Fruit fly (Drosophila melanogaster): ENCODE data around the gene cib.
A peak's percentile ranks its signal among the peaks of the same experiment; 100 is the strongest.

The cib gene

DNA sequence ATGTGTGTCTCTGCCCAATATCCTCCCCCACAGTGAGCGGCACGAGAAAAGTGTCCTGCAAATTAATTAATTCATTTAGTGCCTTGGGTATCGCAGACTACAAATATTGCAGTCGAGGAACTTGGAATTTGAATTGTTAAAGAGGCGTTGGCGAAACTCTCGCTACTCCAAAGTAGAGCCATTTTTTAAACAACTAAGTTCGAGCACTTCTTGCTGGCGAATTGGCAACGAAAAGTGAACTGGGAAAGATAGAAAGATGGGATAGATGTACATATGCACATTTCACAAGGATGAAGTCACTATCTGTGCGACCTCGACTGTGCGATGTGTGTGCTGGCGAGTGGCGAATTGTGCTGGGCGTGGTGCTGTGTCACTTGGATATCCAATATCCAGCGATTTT, 843 bp downstream of the cib start (continued):
- TF ChIP-seq CG11695 (GFP tag; IDR thresholded peaks at IDR 0.05) (peak; percentile 46; the same call in 1 of the 3 replicates), otp (GFP tag; IDR thresholded peaks at IDR 0.05) (no peak), MTF-1 (GFP tag; optimal IDR thresholded peaks at IDR 0.05; ENCODE audit: borderline replicate concordance) (no peak), Deaf1 (tag; optimal IDR thresholded peaks at IDR 0.05) (no peak), CG2199 (GFP tag; IDR thresholded peaks at IDR 0.05) (no peak), CG3726 (GFP tag; IDR thresholded peaks at IDR 0.05) (no peak), Hr3 (GFP tag; optimal IDR thresholded peaks at IDR 0.05) (no peak), CG7271 (tag; optimal IDR thresholded peaks at IDR 0.05) (no peak), ranshi (GFP tag; IDR thresholded peaks at IDR 0.05) (no peak), Blimp-1 (GFP tag; optimal IDR thresholded peaks at IDR 0.05) (peak; percentile 28), Spps (tag; optimal IDR thresholded peaks at IDR 0.05) (no peak), CG34376 (GFP tag; optimal IDR thresholded peaks at IDR 0.05) (no peak), H2.0 (GFP tag; IDR thresholded peaks at IDR 0.05) (no peak), tup (GFP tag; optimal IDR thresholded peaks at IDR 0.05) (no peak), Doc3 (GFP tag; IDR thresholded peaks at IDR 0.05; ENCODE audit: partially characterized antibody) (no peak), CG8944 (GFP tag; optimal IDR thresholded peaks at IDR 0.05) (peak; percentile 4), Six4 (GFP tag; optimal IDR thresholded peaks at IDR 0.05) (no peak), nerfin-1 (tag; optimal IDR thresholded peaks at IDR 0.05) (peak; percentile 13), E2f1 (GFP tag; IDR thresholded peaks at IDR 0.05) (no peak), Chrac-16 (GFP tag; optimal IDR thresholded peaks at IDR 0.05) (peak; percentile 33), Jarid2 (GFP tag; optimal IDR thresholded peaks at IDR 0.05) (no peak), CG6813 (GFP tag; optimal IDR thresholded peaks at IDR 0.05) (peak; percentile 55), ash1 (GFP tag; optimal IDR thresholded peaks at IDR 0.05) (no peak), CG32772 (GFP tag; IDR thresholded peaks at IDR 0.05) (no peak), CG1792 (GFP tag; optimal IDR thresholded peaks at IDR 0.05) (no peak), zen (tag; optimal IDR thresholded peaks at IDR 0.05) (peak; percentile 7), CG17359 (tag; optimal IDR thresholded peaks at IDR 0.05) (peak; percentile 29)

dm6 chrX:4107261-4108113, 1.6 kb downstream of the cib start:
- peak; percentile 67 for TF ChIP-seq crol (GFP tag; IDR thresholded peaks at IDR 0.05)
- TF ChIP-seq CG31224 (GFP tag; IDR thresholded peaks at IDR 0.05) = no peak
- TF ChIP-seq danr (GFP tag; IDR thresholded peaks at IDR 0.05) = no peak
- TF ChIP-seq kay (GFP tag; optimal IDR thresholded peaks at IDR 0.05) = no peak
- peak; percentile 21 for TF ChIP-seq cg (GFP tag; optimal IDR thresholded peaks at IDR 0.05)
- no peak for TF ChIP-seq Ptx1 (GFP tag; IDR thresholded peaks at IDR 0.05)
- no peak for TF ChIP-seq dan (GFP tag; IDR thresholded peaks at IDR 0.05)
- TF ChIP-seq CG7271 (tag; optimal IDR thresholded peaks at IDR 0.05) = no peak
- TF ChIP-seq CG4360 (GFP tag; IDR thresholded peaks at IDR 0.05) = peak; percentile 86
- TF ChIP-seq dpn (GFP tag; optimal IDR thresholded peaks at IDR 0.05) = no peak
- TF ChIP-seq CG14710 (tag; optimal IDR thresholded peaks at IDR 0.05) = no peak
- no peak for TF ChIP-seq trem (tag; optimal IDR thresholded peaks at IDR 0.05)
- peak; percentile 57 for TF ChIP-seq kni (GFP tag; optimal IDR thresholded peaks at IDR 0.05)
- TF ChIP-seq lola (GFP tag; optimal IDR thresholded peaks at IDR 0.05) = no peak
- peak; percentile 79 for TF ChIP-seq pros (GFP tag; optimal IDR thresholded peaks at IDR 0.05)
- no peak for TF ChIP-seq CG17612 (GFP tag; IDR thresholded peaks at IDR 0.05)
- TF ChIP-seq chinmo (GFP tag; IDR thresholded peaks at IDR 0.05; ENCODE audit: partially characterized antibody) = 0 out of 4 replicates have a peak, but pooled peaks have one; percentile 22
- no peak for TF ChIP-seq CG12071 (GFP tag; optimal IDR thresholded peaks at IDR 0.05)
- TF ChIP-seq trh (GFP tag; optimal IDR thresholded peaks at IDR 0.05) = no peak
- no peak for TF ChIP-seq CG1529 (GFP tag; optimal IDR thresholded peaks at IDR 0.05)
- TF ChIP-seq fd102C (GFP tag; optimal IDR thresholded peaks at IDR 0.05) = no peak
- TF ChIP-seq CG34224 (GFP tag; IDR thresholded peaks at IDR 0.05; ENCODE audit: partially characterized antibody) = no peak
- peak; percentile 65 for TF ChIP-seq psq (GFP tag; optimal IDR thresholded peaks at IDR 0.05)
- peak; percentile 44 for TF ChIP-seq CG17385 (GFP tag; optimal IDR thresholded peaks at IDR 0.05)
